Fruit fly (Drosophila melanogaster): ENCODE results near the gene PH4alphaNE2.

PH4alphaNE2 gene

dm6 chr3R:30514255-30514827 is 2.3 kb upstream of the PH4alphaNE2 start, which contains the start of the genes CG31524 and CG9698:
Gene CG31524 (minus strand): TSS chr3R:30514355.
Gene CG9698 (plus strand): TSS chr3R:30514777.
- no peak for TF ChIP-seq EcR (GFP tag; optimal IDR thresholded peaks at IDR 0.05)
- TF ChIP-seq D1 (tag; optimal IDR thresholded peaks at IDR 0.05) = no peak
- TF ChIP-seq CG13204 (GFP tag; optimal IDR thresholded peaks at IDR 0.05) = no peak
- TF ChIP-seq CG17806 (tag; optimal IDR thresholded peaks at IDR 0.05) = no peak
- TF ChIP-seq fd96Ca (GFP tag; IDR thresholded peaks at IDR 0.05) = no peak
- TF ChIP-seq CG32121 (GFP tag; IDR thresholded peaks at IDR 0.05) = no peak
- no peak for TF ChIP-seq CG8301 (tag; optimal IDR thresholded peaks at IDR 0.05)
- no peak for TF ChIP-seq CG15710 (tag; optimal IDR thresholded peaks at IDR 0.05)
- TF ChIP-seq CG14655 (GFP tag; optimal IDR thresholded peaks at IDR 0.05) = no peak
- no peak for TF ChIP-seq CG9948 (tag; optimal IDR thresholded peaks at IDR 0.05)
- TF ChIP-seq CG12605 (GFP tag; IDR thresholded peaks at IDR 0.05) = no peak
- no peak for TF ChIP-seq Snoo (tag; optimal IDR thresholded peaks at IDR 0.05)
- TF ChIP-seq CG4496 (GFP tag; IDR thresholded peaks at IDR 0.05) = no peak
- no peak for TF ChIP-seq CG34367 (tag; optimal IDR thresholded peaks at IDR 0.05)
- no peak for TF ChIP-seq CG10348 (GFP tag; IDR thresholded peaks at IDR 0.05)
- no peak for TF ChIP-seq gl (tag; optimal IDR thresholded peaks at IDR 0.05)
- no peak for TF ChIP-seq CG8159 (tag; optimal IDR thresholded peaks at IDR 0.05)
- no peak for TF ChIP-seq Ets98B (GFP tag; IDR thresholded peaks at IDR 0.05)
- no peak for TF ChIP-seq rn (GFP tag; IDR thresholded peaks at IDR 0.05)

dm6 chr3R:30507723-30508122 is 4.3 kb downstream of the PH4alphaNE2 start, which contains the start of gene CG34041:
Gene CG34041 (plus strand): TSS chr3R:30508023.
- TF ChIP-seq CG8159 (tag; optimal IDR thresholded peaks at IDR 0.05) = no peak
- no peak for TF ChIP-seq Ets98B (GFP tag; IDR thresholded peaks at IDR 0.05)
- TF ChIP-seq gl (tag; optimal IDR thresholded peaks at IDR 0.05) = no peak
- TF ChIP-seq CG15710 (tag; optimal IDR thresholded peaks at IDR 0.05) = no peak
- TF ChIP-seq CG8301 (tag; optimal IDR thresholded peaks at IDR 0.05) = no peak
- TF ChIP-seq Pif1A (GFP tag; optimal IDR thresholded peaks at IDR 0.05) = no peak
- no peak for TF ChIP-seq CG10348 (GFP tag; IDR thresholded peaks at IDR 0.05)
- no peak for TF ChIP-seq CG34367 (tag; optimal IDR thresholded peaks at IDR 0.05)

- TF ChIP-seq CG8301 (tag; optimal IDR thresholded peaks at IDR 0.05) = no peak
- TF ChIP-seq gl (tag; optimal IDR thresholded peaks at IDR 0.05) = no peak
- no peak for TF ChIP-seq CG8159 (tag; optimal IDR thresholded peaks at IDR 0.05)
- TF ChIP-seq Pif1B (GFP tag; optimal IDR thresholded peaks at IDR 0.05) = no peak
Observed at dm6 chr3R:30505561-30506037, 6.4 kb downstream of the PH4alphaNE2 start, which contains the start of the genes PH4alphaSG1 and CG15539. Gene PH4alphaSG1 (minus strand): TSS chr3R:30505661. Gene CG15539 (plus strand): TSS chr3R:30505987.

dm6 chr3R:30503406-30503805 is 8.6 kb downstream of the PH4alphaNE2 start, which contains the start of gene CG31371:
Gene CG31371 (minus strand): TSS chr3R:30503506.
- TF ChIP-seq CG4496 (GFP tag; IDR thresholded peaks at IDR 0.05) = no peak
- TF ChIP-seq CG13204 (GFP tag; optimal IDR thresholded peaks at IDR 0.05) = no peak
- TF ChIP-seq CG12605 (GFP tag; IDR thresholded peaks at IDR 0.05) = no peak
- TF ChIP-seq Pif1A (GFP tag; optimal IDR thresholded peaks at IDR 0.05) = no peak
- TF ChIP-seq CG9948 (tag; optimal IDR thresholded peaks at IDR 0.05) = no peak
- TF ChIP-seq fd96Ca (GFP tag; IDR thresholded peaks at IDR 0.05) = no peak
- no peak for TF ChIP-seq Ets98B (GFP tag; IDR thresholded peaks at IDR 0.05)
- no peak for TF ChIP-seq rn (GFP tag; IDR thresholded peaks at IDR 0.05)
- no peak for TF ChIP-seq EcR (GFP tag; optimal IDR thresholded peaks at IDR 0.05)
- no peak for TF ChIP-seq D1 (tag; optimal IDR thresholded peaks at IDR 0.05)
- TF ChIP-seq CG8301 (tag; optimal IDR thresholded peaks at IDR 0.05) = no peak

- TF ChIP-seq rn (GFP tag; IDR thresholded peaks at IDR 0.05) (no peak), CG8159 (tag; optimal IDR thresholded peaks at IDR 0.05) (peak; percentile 67), CG14655 (GFP tag; optimal IDR thresholded peaks at IDR 0.05) (peak; percentile 67), CG10348 (GFP tag; IDR thresholded peaks at IDR 0.05) (no peak), gl (tag; optimal IDR thresholded peaks at IDR 0.05) (no peak), CG8301 (tag; optimal IDR thresholded peaks at IDR 0.05) (no peak), Snoo (tag; optimal IDR thresholded peaks at IDR 0.05) (no peak), CG17806 (tag; optimal IDR thresholded peaks at IDR 0.05) (no peak), Pif1B (GFP tag; optimal IDR thresholded peaks at IDR 0.05) (peak; percentile 31), CG34367 (tag; optimal IDR thresholded peaks at IDR 0.05) (peak; percentile 3), EcR (GFP tag; optimal IDR thresholded peaks at IDR 0.05) (no peak), CG4496 (GFP tag; IDR thresholded peaks at IDR 0.05) (peak; percentile 76; the same call in 2 of the 3 replicates), CG13204 (GFP tag; optimal IDR thresholded peaks at IDR 0.05) (no peak), D1 (tag; optimal IDR thresholded peaks at IDR 0.05) (no peak), Pif1A (GFP tag; optimal IDR thresholded peaks at IDR 0.05) (peak; percentile 60), CG32121 (GFP tag; IDR thresholded peaks at IDR 0.05) (no peak), Ets98B (GFP tag; IDR thresholded peaks at IDR 0.05) (no peak; the same call in 1 of the 2 replicates), CG9948 (tag; optimal IDR thresholded peaks at IDR 0.05) (no peak), fd96Ca (GFP tag; IDR thresholded peaks at IDR 0.05) (peak; percentile 66; the same call in 2 of the 3 replicates)
Observed at dm6 chr3R:30501174-30501573, 10.8 kb downstream of the PH4alphaNE2 start.

dm6 chr3R:30500226-30500625 is 11.8 kb downstream of the PH4alphaNE2 start, which contains the start of gene PH4alphaNE1:
Gene PH4alphaNE1 (minus strand): TSS chr3R:30500326.
- no peak for TF ChIP-seq fd96Ca (GFP tag; IDR thresholded peaks at IDR 0.05)
- TF ChIP-seq CG8301 (tag; optimal IDR thresholded peaks at IDR 0.05) = no peak
- TF ChIP-seq CG10348 (GFP tag; IDR thresholded peaks at IDR 0.05) = no peak
- no peak for TF ChIP-seq D1 (tag; optimal IDR thresholded peaks at IDR 0.05)
- TF ChIP-seq CG15710 (tag; optimal IDR thresholded peaks at IDR 0.05) = no peak
- TF ChIP-seq CG8159 (tag; optimal IDR thresholded peaks at IDR 0.05) = no peak
- no peak for TF ChIP-seq CG13204 (GFP tag; optimal IDR thresholded peaks at IDR 0.05)
- TF ChIP-seq CG12605 (GFP tag; IDR thresholded peaks at IDR 0.05) = no peak
- TF ChIP-seq Snoo (tag; optimal IDR thresholded peaks at IDR 0.05) = no peak
- TF ChIP-seq CG17806 (tag; optimal IDR thresholded peaks at IDR 0.05) = no peak
- TF ChIP-seq CG4496 (GFP tag; IDR thresholded peaks at IDR 0.05) = no peak
- TF ChIP-seq CG14655 (GFP tag; optimal IDR thresholded peaks at IDR 0.05) = no peak
- no peak for TF ChIP-seq Ets98B (GFP tag; IDR thresholded peaks at IDR 0.05)
- TF ChIP-seq CG9948 (tag; optimal IDR thresholded peaks at IDR 0.05) = no peak
- no peak for TF ChIP-seq EcR (GFP tag; optimal IDR thresholded peaks at IDR 0.05)

All from whole organism, pupa.